Fruit fly (Drosophila melanogaster) whole organism, embryonic: ENCODE measurements around the gene CG46462.

Experiments used
- Ada2b ChIP-seq: fragments of 200-800 bp; sonication (Bioruptor generic); IDR thresholded peaks from 2 replicates; pipeline ENCODE4 v1.3.6; 2022; ENCODE audit warnings: missing biosample characterization, missing genetic modification characterization
- C15 ChIP-seq: fragments of 200-800 bp; sonication (Bioruptor generic); IDR thresholded peaks from 3 replicates; pipeline ENCODE4 v1.3.6; 2022; ENCODE audit warnings: missing biosample characterization, missing genetic modification characterization
- CG10959 ChIP-seq: fragments of 200-800 bp; sonication (Bioruptor generic); IDR thresholded peaks from 2 replicates; pipeline ENCODE4 v1.3.6; 2022; ENCODE audit warnings: missing biosample characterization, missing genetic modification characterization
- CG11093 ChIP-seq: fragments of 200-800 bp; sonication (Bioruptor generic); IDR thresholded peaks from 3 replicates; pipeline ENCODE4 v1.3.6; 2022; ENCODE audit warnings: missing biosample characterization, missing genetic modification characterization
- CG11456 ChIP-seq: fragments of 200-800 bp; sonication (Bioruptor generic); IDR thresholded peaks from 3 replicates; pipeline ENCODE4 v1.3.6; 2022; ENCODE audit warnings: missing biosample characterization, missing genetic modification characterization
- CG12236 ChIP-seq: fragments of 200-800 bp; sonication (Bioruptor generic); optimal IDR thresholded peaks from 2 replicates; lab custom pipeline; 2016; ENCODE audit warnings: missing biosample characterization, missing genetic modification characterization
- CG14014 ChIP-seq: fragments of 200-800 bp; sonication (Bioruptor generic); IDR thresholded peaks from 2 replicates; pipeline ENCODE4 v1.3.6; 2022; ENCODE audit warnings: missing biosample characterization, missing genetic modification characterization
- CG14860 ChIP-seq: fragments of 200-800 bp; sonication (Bioruptor generic); IDR thresholded peaks from 3 replicates; pipeline ENCODE4 v1.3.6; 2022; ENCODE audit warnings: missing biosample characterization, missing genetic modification characterization; ENCODE audit not compliant: partially characterized antibody
- CG15011 ChIP-seq: fragments of 200-800 bp; sonication (Bioruptor generic); optimal IDR thresholded peaks from 3 replicates; lab custom pipeline; 2018; ENCODE audit warnings: missing biosample characterization, mild to moderate bottlenecking, missing genetic modification characterization
- CG15269 ChIP-seq: fragments of 200-800 bp; sonication (Bioruptor generic); optimal IDR thresholded peaks from 2 replicates; lab custom pipeline; 2018; ENCODE audit warnings: missing biosample characterization, mild to moderate bottlenecking, missing genetic modification characterization, moderate library complexity
- CG16815 ChIP-seq: fragments of 200-800 bp; sonication (Bioruptor generic); optimal IDR thresholded peaks from 3 replicates; lab custom pipeline; 2017; ENCODE audit warnings: missing biosample characterization, mild to moderate bottlenecking, missing genetic modification characterization
- CG17568 ChIP-seq: fragments of 200-800 bp; sonication (Bioruptor generic); optimal IDR thresholded peaks from 2 replicates; lab custom pipeline; 2018; ENCODE audit warnings: missing biosample characterization, mild to moderate bottlenecking, missing genetic modification characterization, moderate library complexity
- CG2199 ChIP-seq: fragments of 200-800 bp; sonication (Bioruptor generic); IDR thresholded peaks from 3 replicates; pipeline ENCODE4 v1.3.6; 2022; ENCODE audit warnings: missing biosample characterization, missing genetic modification characterization
- CG32772 ChIP-seq: fragments of 200-800 bp; sonication (Bioruptor generic); IDR thresholded peaks from 2 replicates; pipeline ENCODE4 v1.3.6; 2022; ENCODE audit warnings: missing biosample characterization, missing genetic modification characterization
- CG4404 ChIP-seq: fragments of 200-800 bp; sonication (Bioruptor generic); IDR thresholded peaks from 2 replicates; pipeline ENCODE4 v1.3.6; 2022; ENCODE audit warnings: missing biosample characterization, missing genetic modification characterization
- CG9876 ChIP-seq: fragments of 200-800 bp; sonication (Bioruptor generic); optimal IDR thresholded peaks from 2 replicates; lab custom pipeline; 2016; ENCODE audit warnings: missing biosample characterization, missing genetic modification characterization
- D19A ChIP-seq: fragments of 200-800 bp; optimal IDR thresholded peaks from 3 replicates; lab custom pipeline; 2019; ENCODE audit warnings: missing biosample characterization, mild to moderate bottlenecking, missing genetic modification characterization, moderate library complexity
- Dbx ChIP-seq: fragments of 200-800 bp; sonication (Bioruptor generic); IDR thresholded peaks from 3 replicates; pipeline ENCODE4 v1.3.6; 2022; ENCODE audit warnings: missing biosample characterization, missing genetic modification characterization
- Dll ChIP-seq: fragments of 200-800 bp; sonication (Bioruptor generic); IDR thresholded peaks from 4 replicates; pipeline ENCODE4 v1.3.6; 2022; ENCODE audit warnings: missing biosample characterization, missing genetic modification characterization; ENCODE audit not compliant: partially characterized antibody
- Hey ChIP-seq: fragments of 200-800 bp; sonication (Bioruptor generic); optimal IDR thresholded peaks from 3 replicates; lab custom pipeline; 2018; ENCODE audit warnings: missing biosample characterization, mild to moderate bottlenecking, missing genetic modification characterization
- Hmr ChIP-seq: fragments of 200-800 bp; sonication (Bioruptor generic); optimal IDR thresholded peaks from 3 replicates; lab custom pipeline; 2017; ENCODE audit warnings: mild to moderate bottlenecking, missing biosample characterization, missing genetic modification reagents, missing genetic modification characterization
- Hr3 ChIP-seq: fragments of 200-800 bp; sonication (Bioruptor generic); optimal IDR thresholded peaks from 3 replicates; lab custom pipeline; 2016; ENCODE audit warnings: missing biosample characterization, missing genetic modification characterization
- Meics ChIP-seq: fragments of 200-800 bp; sonication (Bioruptor generic); optimal IDR thresholded peaks from 2 replicates; lab custom pipeline; 2017; ENCODE audit warnings: missing biosample characterization, mild to moderate bottlenecking, missing genetic modification characterization
- Nf-YA ChIP-seq: fragments of 200-800 bp; sonication (Bioruptor generic); IDR thresholded peaks from 2 replicates; pipeline ENCODE4 v1.3.6; 2022; ENCODE audit warnings: missing biosample characterization, missing genetic modification characterization
- NfI ChIP-seq: fragments of 200-800 bp; sonication (Bioruptor generic); optimal IDR thresholded peaks from 3 replicates; lab custom pipeline; 2018; ENCODE audit warnings: missing biosample characterization, mild to moderate bottlenecking, missing genetic modification characterization, moderate library complexity
- Rx ChIP-seq: fragments of 200-800 bp; sonication (Bioruptor generic); IDR thresholded peaks from 2 replicates; pipeline ENCODE4 v1.3.6; 2022; ENCODE audit warnings: missing biosample characterization, missing genetic modification characterization
- Xbp1 ChIP-seq: fragments of 200-800 bp; sonication (Bioruptor generic); optimal IDR thresholded peaks from 3 replicates; lab custom pipeline; 2016; ENCODE audit warnings: missing biosample characterization, mild to moderate bottlenecking, missing genetic modification characterization
- Xrp1 ChIP-seq: fragments of 200-800 bp; sonication (Bioruptor generic); IDR thresholded peaks from 2 replicates; pipeline ENCODE4 v1.3.6; 2022; ENCODE audit warnings: missing biosample characterization, missing genetic modification characterization
- bab2 ChIP-seq: fragments of 200-800 bp; sonication (Bioruptor generic); optimal IDR thresholded peaks from 2 replicates; lab custom pipeline; 2016; ENCODE audit warnings: missing biosample characterization, missing genetic modification characterization
- cato ChIP-seq: fragments of 200-800 bp; sonication (Bioruptor generic); optimal IDR thresholded peaks from 2 replicates; lab custom pipeline; 2016; ENCODE audit warnings: missing biosample characterization, missing genetic modification characterization, borderline replicate concordance
- crc ChIP-seq: fragments of 200-800 bp; sonication (Bioruptor generic); optimal IDR thresholded peaks from 2 replicates; lab custom pipeline; 2016; ENCODE audit warnings: missing biosample characterization, missing genetic modification characterization
- dmrt11E ChIP-seq: fragments of 200-800 bp; sonication (Bioruptor generic); optimal IDR thresholded peaks from 3 replicates; lab custom pipeline; 2018; ENCODE audit warnings: missing biosample characterization, mild to moderate bottlenecking, missing genetic modification characterization, moderate library complexity
- eyg ChIP-seq: fragments of 200-800 bp; sonication (Bioruptor generic); optimal IDR thresholded peaks from 3 replicates; lab custom pipeline; 2016; ENCODE audit warnings: missing biosample characterization, missing genetic modification characterization
- gcm2 ChIP-seq: fragments of 200-800 bp; sonication (Bioruptor generic); optimal IDR thresholded peaks from 2 replicates; lab custom pipeline; 2016; ENCODE audit warnings: missing biosample characterization, missing genetic modification characterization
- h ChIP-seq: fragments of >200 bp; optimal IDR thresholded peaks from 2 replicates; lab custom pipeline; 2017
- hth ChIP-seq: fragments of >200 bp; optimal IDR thresholded peaks from 2 replicates; lab custom pipeline; 2017; ENCODE audit warnings: inconsistent platforms
- odd ChIP-seq: fragments of 200-800 bp; sonication (Bioruptor generic); optimal IDR thresholded peaks from 2 replicates; lab custom pipeline; 2017; ENCODE audit warnings: missing biosample characterization, mild to moderate bottlenecking, missing genetic modification characterization
- pan ChIP-seq, 4 experiments: fragments of >200 bp in 3 of 4; fragments of 200-800 bp in 1 of 4; sonication (Bioruptor generic) in 1 of 4; optimal IDR thresholded peaks in 3 of 4; IDR thresholded peaks in 1 of 4; 2 replicates each; pipeline versions ENCODE4 v1.3.6 to Lab custom; 2017 to 2022; ENCODE audit warnings: missing biosample characterization in 2 of 4, missing genetic modification characterization in 2 of 4, mixed read lengths in 1 of 4
- prd ChIP-seq, 3 experiments: fragments of >200 bp in 2 of 3; fragments of 200-800 bp in 1 of 3; sonication (Bioruptor generic) in 1 of 3; optimal IDR thresholded peaks in 2 of 3; IDR thresholded peaks in 1 of 3; 2 replicates in 2 of 3; 3 replicates in 1 of 3; pipeline versions ENCODE4 v1.3.6 to Lab custom; 2017 to 2022; ENCODE audit warnings: missing biosample characterization in 1 of 3, missing genetic modification characterization in 1 of 3
- sc ChIP-seq, 3 experiments: fragments of >200 bp in 2 of 3; fragments of 200-800 bp in 1 of 3; sonication (Bioruptor generic) in 1 of 3; optimal IDR thresholded peaks; 2 replicates in 2 of 3; 3 replicates in 1 of 3; lab custom pipeline; 2017; ENCODE audit warnings: mild to moderate bottlenecking in 1 of 3, missing biosample characterization in 1 of 3, missing genetic modification characterization in 1 of 3, missing genetic modification reagents in 1 of 3
- sens ChIP-seq: fragments of 200-800 bp; sonication (Bioruptor generic); peaks from one replicate; lab custom pipeline; 2016; ENCODE audit warnings: missing biosample characterization, missing genetic modification characterization
- sna ChIP-seq: fragments of 200-800 bp; sonication (Bioruptor generic); IDR thresholded peaks from 2 replicates; pipeline ENCODE4 v1.3.6; 2022; ENCODE audit warnings: missing biosample characterization, missing genetic modification characterization; ENCODE audit not compliant: partially characterized antibody
- sug ChIP-seq: fragments of 200-800 bp; optimal IDR thresholded peaks from 2 replicates; lab custom pipeline; 2019; ENCODE audit warnings: missing biosample characterization, mild to moderate bottlenecking, missing genetic modification characterization, moderate library complexity
- tup ChIP-seq: fragments of 200-800 bp; sonication (Bioruptor generic); optimal IDR thresholded peaks from 2 replicates; lab custom pipeline; 2016; ENCODE audit warnings: missing biosample characterization, mild to moderate bottlenecking, missing genetic modification characterization, moderate library complexity
- wor ChIP-seq: fragments of 200-800 bp; sonication (Bioruptor generic); IDR thresholded peaks from 2 replicates; pipeline ENCODE4 v1.3.6; 2022; ENCODE audit warnings: missing biosample characterization, missing genetic modification characterization
- zen2 ChIP-seq: fragments of 200-800 bp; sonication (Bioruptor generic); IDR thresholded peaks from 3 replicates; pipeline ENCODE4 v1.3.6; 2022; ENCODE audit warnings: missing biosample characterization, missing genetic modification characterization; ENCODE audit not compliant: partially characterized antibody

The CG46462 gene

DNA sequence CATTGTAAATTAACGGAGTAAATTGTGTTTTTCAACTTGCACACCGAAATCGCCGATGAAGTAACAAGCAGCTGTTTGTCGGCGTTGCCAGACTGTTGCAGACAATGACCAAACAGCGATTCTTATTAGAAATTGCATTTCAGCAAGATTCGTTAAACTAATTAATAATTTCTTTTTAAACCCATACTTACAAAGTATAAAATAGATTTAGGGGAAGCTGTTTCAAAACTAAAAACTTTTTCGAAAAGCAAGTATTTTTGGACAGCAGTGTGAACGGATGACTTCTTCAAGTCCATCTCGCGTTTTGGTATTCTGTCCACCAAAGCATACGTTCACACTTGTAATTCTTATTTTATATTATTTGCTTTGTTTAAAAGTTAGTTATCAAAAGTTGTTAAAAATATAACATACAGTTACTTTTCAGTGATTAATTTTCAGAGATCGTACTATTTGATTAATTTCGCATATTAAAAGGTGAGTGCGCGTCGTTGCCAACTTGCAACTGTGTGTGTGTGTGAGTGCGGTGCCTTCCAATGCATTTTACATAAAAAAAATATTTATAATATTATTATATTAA lies 3.0 kb upstream of the CG46462 start, which contains the start of the genes CG8004 and RhoGDI (continued):
- peak; percentile 52 for TF ChIP-seq dmrt11E (tag; lab: Kevin White, UChicago)
- TF ChIP-seq CG11093 (GFP tag; lab: Robert Waterston, UW), result 0 out of 3 replicates have a peak, but pooled peaks have one; percentile 47

DNA sequence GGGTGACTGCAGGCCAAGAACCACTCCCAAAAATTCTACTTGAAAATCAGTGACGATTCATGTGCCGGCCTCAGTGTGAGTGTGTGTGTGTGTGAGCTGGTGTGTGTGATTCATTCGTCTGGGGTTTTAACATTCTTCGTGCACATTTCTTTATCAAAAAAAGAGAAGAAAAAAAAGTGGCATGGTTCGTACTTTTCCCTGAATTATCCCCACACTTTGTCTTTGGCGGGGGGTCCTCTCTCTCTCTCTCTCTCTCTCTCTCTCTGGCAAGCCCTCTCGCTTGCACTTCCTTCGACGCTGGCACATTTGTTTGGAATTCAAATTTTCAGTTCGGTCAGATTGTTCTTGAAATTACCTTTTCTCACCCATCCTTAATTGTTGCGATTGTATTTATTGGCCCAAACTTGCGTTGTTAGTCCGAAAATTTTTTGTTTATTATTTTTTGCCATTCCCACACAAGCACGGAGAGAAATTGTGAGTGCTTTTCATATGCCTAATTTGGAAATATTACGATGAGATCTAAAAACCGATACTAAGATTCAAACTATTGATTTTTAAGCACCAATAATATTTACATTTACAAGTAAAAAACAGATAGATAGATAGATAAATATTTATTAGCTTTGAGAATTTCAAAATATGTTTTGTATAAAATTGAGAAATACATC lies 2.3 kb upstream of the CG46462 start:
- no peak for TF ChIP-seq CG10959 (GFP tag; lab: Robert Waterston, UW)
- no peak for TF ChIP-seq CG4404 (GFP tag; lab: Robert Waterston, UW)
- no peak for TF ChIP-seq Xbp1 (GFP tag; lab: Kevin White, UChicago)
- no peak for TF ChIP-seq CG17568 (GFP tag; lab: Kevin White, UChicago)
- TF ChIP-seq Rx (GFP tag; lab: Robert Waterston, UW), result no peak
- TF ChIP-seq NfI (GFP tag; lab: Kevin White, UChicago), result no peak
- no peak for TF ChIP-seq CG16815 (GFP tag; lab: Kevin White, UChicago)
- TF ChIP-seq prd (optimal IDR thresholded peaks at IDR 0.05; lab: Kevin White, UChicago), result no peak
- no peak for TF ChIP-seq prd (GFP tag; IDR thresholded peaks at IDR 0.05; lab: Robert Waterston, UW)
- no peak for TF ChIP-seq zen2
- TF ChIP-seq pan (optimal IDR thresholded peaks at IDR 0.05; lab: Kevin White, UChicago), result no peak
- no peak for TF ChIP-seq pan (GFP tag; optimal IDR thresholded peaks at IDR 0.05 in 1 of 2, IDR thresholded peaks at IDR 0.05 in 1 of 2)
- no peak for TF ChIP-seq sc (optimal IDR thresholded peaks at IDR 0.05; lab: Kevin White, UChicago)
- TF ChIP-seq sc (GFP tag; optimal IDR thresholded peaks at IDR 0.05; lab: Kevin White, UChicago), result no peak
- no peak for TF ChIP-seq CG12236
- no peak for TF ChIP-seq h (lab: Kevin White, UChicago)
- no peak for TF ChIP-seq bab2 (GFP tag; lab: Kevin White, UChicago)
- TF ChIP-seq Xrp1, result no peak; the same call in 1 of the 2 replicates
- TF ChIP-seq hth (lab: Kevin White, UChicago), result no peak
- TF ChIP-seq CG14860 (GFP tag; lab: Robert Waterston, UW), result no peak
- TF ChIP-seq Dll (GFP tag; lab: Robert Waterston, UW), result no peak
- TF ChIP-seq D19A (tag; lab: Kevin White, UChicago), result no peak
- no peak for TF ChIP-seq Hr3
- peak; percentile 84 for TF ChIP-seq sens (GFP tag; lab: Kevin White, UChicago)
- TF ChIP-seq Meics, result peak; percentile 10
- TF ChIP-seq CG11456 (GFP tag; lab: Robert Waterston, UW), result no peak
- no peak for TF ChIP-seq CG15011 (GFP tag; lab: Kevin White, UChicago)
- no peak for TF ChIP-seq cato (GFP tag; lab: Kevin White, UChicago)
- TF ChIP-seq CG14014 (GFP tag; lab: Robert Waterston, UW), result no peak
- TF ChIP-seq sna (GFP tag; lab: Robert Waterston, UW), result no peak
- TF ChIP-seq Nf-YA (GFP tag; lab: Robert Waterston, UW), result no peak
- TF ChIP-seq sug (tag; lab: Kevin White, UChicago), result peak; percentile 93
- no peak for TF ChIP-seq tup (GFP tag; lab: Kevin White, UChicago)
- TF ChIP-seq eyg (GFP tag; lab: Kevin White, UChicago), result no peak
- 0 out of 2 replicates have a peak, but pooled peaks have one; percentile 21 for TF ChIP-seq CG32772
- no peak for TF ChIP-seq C15
- TF ChIP-seq Ada2b (GFP tag; lab: Robert Waterston, UW), result no peak
- TF ChIP-seq gcm2, result no peak
- 0 out of 3 replicates have a peak, but pooled peaks have one; percentile 49 for TF ChIP-seq CG2199 (GFP tag; lab: Robert Waterston, UW)
- TF ChIP-seq Dbx (GFP tag; lab: Robert Waterston, UW), result no peak
- no peak for TF ChIP-seq Hey
- TF ChIP-seq CG9876, result no peak
- TF ChIP-seq CG15269 (tag; lab: Kevin White, UChicago), result peak; percentile 44
- no peak for TF ChIP-seq odd (GFP tag; lab: Kevin White, UChicago)
- no peak for TF ChIP-seq crc (GFP tag; lab: Kevin White, UChicago)
- TF ChIP-seq wor (GFP tag; lab: Robert Waterston, UW), result no peak
- peak; percentile 21 for TF ChIP-seq Hmr (GFP tag; lab: Kevin White, UChicago)
